Fruit fly (Drosophila melanogaster) whole organism, embryonic: Measurements from ENCODE around the gene Rrp5.
A peak's percentile ranks its signal among the peaks of the same experiment; 100 is the strongest.

Source experiments
- ATbp ChIP-seq: fragments of 200-800 bp; sonication (Bioruptor generic); optimal IDR thresholded peaks from 2 replicates; lab custom pipeline; 2017; ENCODE audit warnings: missing biosample characterization, mild to moderate bottlenecking, missing genetic modification characterization, missing genetic modification reagents
- Awh ChIP-seq: fragments of 200-800 bp; sonication (Bioruptor generic); IDR thresholded peaks from 2 replicates; pipeline ENCODE4, ENCODE4 v1.3.6; 2022; ENCODE audit warnings: missing biosample characterization, missing genetic modification characterization
- B-H1 ChIP-seq: fragments of 200-800 bp; sonication (Bioruptor generic); IDR thresholded peaks from 3 replicates; pipeline ENCODE4 v1.3.6; 2022; ENCODE audit warnings: missing biosample characterization, missing genetic modification characterization
- CG11093 ChIP-seq: fragments of 200-800 bp; sonication (Bioruptor generic); IDR thresholded peaks from 3 replicates; pipeline ENCODE4 v1.3.6; 2022; ENCODE audit warnings: missing biosample characterization, missing genetic modification characterization
- CG12071 ChIP-seq: fragments of 200-800 bp; sonication (Bioruptor generic); optimal IDR thresholded peaks from 3 replicates; lab custom pipeline; 2018; ENCODE audit warnings: missing biosample characterization, mild to moderate bottlenecking, missing genetic modification characterization
- CG12219 ChIP-seq: fragments of 200-800 bp; sonication (Bioruptor generic); optimal IDR thresholded peaks from 3 replicates; lab custom pipeline; 2018; ENCODE audit warnings: missing biosample characterization, mild to moderate bottlenecking, missing genetic modification characterization
- CG13287 ChIP-seq: fragments of 200-800 bp; sonication (Bioruptor generic); IDR thresholded peaks from 2 replicates; pipeline ENCODE4 v1.3.6; 2022; ENCODE audit warnings: missing biosample characterization, missing genetic modification characterization; ENCODE audit not compliant: partially characterized antibody
- CG15696 ChIP-seq: fragments of 200-800 bp; sonication (Bioruptor generic); optimal IDR thresholded peaks from 2 replicates; lab custom pipeline; 2019; ENCODE audit warnings: missing biosample characterization, mild to moderate bottlenecking, missing genetic modification characterization, moderate library complexity
- CG16813 ChIP-seq: fragments of 200-800 bp; sonication (Bioruptor generic); IDR thresholded peaks from 3 replicates; pipeline ENCODE4 v1.3.6; 2022; ENCODE audit warnings: missing biosample characterization, missing genetic modification characterization; ENCODE audit not compliant: partially characterized antibody
- CG17829 ChIP-seq: fragments of 200-800 bp; optimal IDR thresholded peaks from 2 replicates; lab custom pipeline; 2019; ENCODE audit warnings: missing biosample characterization, mild to moderate bottlenecking, missing genetic modification characterization, moderate library complexity
- CG30020 ChIP-seq: fragments of 200-800 bp; optimal IDR thresholded peaks from 2 replicates; lab custom pipeline; 2019; ENCODE audit warnings: missing biosample characterization, mild to moderate bottlenecking, missing genetic modification characterization, moderate library complexity
- CG31388 ChIP-seq: fragments of 200-800 bp; sonication (Bioruptor generic); optimal IDR thresholded peaks from 2 replicates; lab custom pipeline; 2016; ENCODE audit warnings: missing biosample characterization, missing genetic modification characterization
- CG33557 ChIP-seq: fragments of 200-800 bp; sonication (Bioruptor generic); optimal IDR thresholded peaks from 2 replicates; lab custom pipeline; 2019; ENCODE audit warnings: missing biosample characterization, mild to moderate bottlenecking, missing genetic modification characterization, moderate library complexity
- CG3995 ChIP-seq: fragments of 200-800 bp; sonication (Bioruptor generic); optimal IDR thresholded peaks from 3 replicates; lab custom pipeline; 2016; ENCODE audit warnings: missing biosample characterization, missing genetic modification characterization
- CG4730 ChIP-seq: fragments of 200-800 bp; sonication (Bioruptor generic); IDR thresholded peaks from 2 replicates; pipeline ENCODE4 v1.3.6; 2022; ENCODE audit warnings: missing biosample characterization, missing genetic modification characterization
- CG4854 ChIP-seq: fragments of 200-800 bp; sonication (Bioruptor generic); optimal IDR thresholded peaks from 2 replicates; lab custom pipeline; 2016; ENCODE audit warnings: missing biosample characterization, missing genetic modification characterization, inconsistent platforms
- CG7839 ChIP-seq: fragments of 200-800 bp; sonication (Bioruptor generic); optimal IDR thresholded peaks from 3 replicates; lab custom pipeline; 2018; ENCODE audit warnings: missing biosample characterization, mild to moderate bottlenecking, missing genetic modification characterization, moderate library complexity
- CG8478 ChIP-seq: fragments of >200 bp; optimal IDR thresholded peaks from 2 replicates; lab custom pipeline; 2018
- CG8924 ChIP-seq: fragments of 200-800 bp; optimal IDR thresholded peaks from 3 replicates; lab custom pipeline; 2019; ENCODE audit warnings: missing biosample characterization, mild to moderate bottlenecking, missing genetic modification characterization, moderate library complexity
- CG9437 ChIP-seq: fragments of 200-800 bp; sonication (Bioruptor generic); optimal IDR thresholded peaks from 2 replicates; lab custom pipeline; 2018; ENCODE audit warnings: missing biosample characterization, mild to moderate bottlenecking, missing genetic modification characterization
- CkIIα-i1 ChIP-seq: fragments of 200-800 bp; sonication (Bioruptor generic); IDR thresholded peaks from 2 replicates; pipeline ENCODE4 v1.3.6; 2022; ENCODE audit warnings: missing biosample characterization, missing genetic modification characterization
- Dref ChIP-seq: fragments of 200-800 bp; sonication (Bioruptor generic); IDR thresholded peaks from 2 replicates; pipeline ENCODE4 v1.3.6; 2022; ENCODE audit warnings: missing biosample characterization, missing genetic modification characterization
- HLH4C ChIP-seq: fragments of 200-800 bp; sonication (Bioruptor generic); IDR thresholded peaks from 3 replicates; pipeline ENCODE4 v1.3.6; 2022; ENCODE audit warnings: missing biosample characterization, missing genetic modification characterization; ENCODE audit not compliant: partially characterized antibody
- Hr39 ChIP-seq: fragments of >200 bp; optimal IDR thresholded peaks from 2 replicates; lab custom pipeline; 2017
- Max ChIP-seq: fragments of 200-800 bp; sonication (Bioruptor generic); optimal IDR thresholded peaks from 2 replicates; lab custom pipeline; 2016; ENCODE audit warnings: missing biosample characterization, mild to moderate bottlenecking, missing genetic modification characterization
- Mes4 ChIP-seq: fragments of 200-800 bp; sonication (Bioruptor generic); optimal IDR thresholded peaks from 2 replicates; lab custom pipeline; 2016; ENCODE audit warnings: missing biosample characterization, missing genetic modification characterization
- Scr ChIP-seq: fragments of 200-800 bp; sonication (Bioruptor generic); IDR thresholded peaks from 2 replicates; pipeline ENCODE4 v1.3.6; 2022; ENCODE audit warnings: missing biosample characterization, missing genetic modification characterization; ENCODE audit not compliant: partially characterized antibody
- Side ChIP-seq: fragments of 200-800 bp; sonication (Bioruptor generic); optimal IDR thresholded peaks from 2 replicates; lab custom pipeline; 2016; ENCODE audit warnings: missing biosample characterization, missing genetic modification characterization
- Ssrp ChIP-seq: fragments of 200-800 bp; sonication (Bioruptor generic); optimal IDR thresholded peaks from 2 replicates; lab custom pipeline; 2018; ENCODE audit warnings: missing biosample characterization, mild to moderate bottlenecking, missing genetic modification characterization, moderate library complexity
- Taf1 ChIP-seq: fragments of 200-800 bp; sonication (Bioruptor generic); IDR thresholded peaks from 2 replicates; pipeline ENCODE4 v1.3.6; 2022; ENCODE audit warnings: missing biosample characterization, missing genetic modification characterization
- YL-1 ChIP-seq: fragments of 200-800 bp; sonication (Bioruptor generic); optimal IDR thresholded peaks from 3 replicates; lab custom pipeline; 2017; ENCODE audit warnings: missing biosample characterization, mild to moderate bottlenecking, missing genetic modification characterization
- ac ChIP-seq: fragments of 200-800 bp; sonication (Bioruptor generic); optimal IDR thresholded peaks from 3 replicates; lab custom pipeline; 2017; ENCODE audit warnings: missing biosample characterization, mild to moderate bottlenecking, missing genetic modification characterization
- cas ChIP-seq: fragments of 200-800 bp; sonication (Bioruptor generic); IDR thresholded peaks from 2 replicates; pipeline ENCODE4 v1.3.6; 2022; ENCODE audit warnings: missing biosample characterization, missing genetic modification characterization
- emc ChIP-seq: fragments of 200-800 bp; sonication (Bioruptor generic); optimal IDR thresholded peaks from 2 replicates; lab custom pipeline; 2016; ENCODE audit warnings: missing biosample characterization, missing genetic modification characterization
- ems ChIP-seq: fragments of 200-800 bp; sonication (Bioruptor generic); optimal IDR thresholded peaks from 3 replicates; lab custom pipeline; 2016; ENCODE audit warnings: missing biosample characterization, missing genetic modification characterization
- esg ChIP-seq: fragments of 200-800 bp; sonication (Bioruptor generic); conservative IDR thresholded peaks from 2 replicates; pipeline ENCODE4 v1.3.6; 2022; ENCODE audit warnings: missing biosample characterization, missing genetic modification characterization
- gem ChIP-seq: fragments of 200-800 bp; sonication (Bioruptor generic); optimal IDR thresholded peaks from 2 replicates; lab custom pipeline; 2019; ENCODE audit warnings: missing biosample characterization, mild to moderate bottlenecking, missing genetic modification characterization, moderate library complexity
- gfzf ChIP-seq: fragments of 200-800 bp; sonication (Bioruptor generic); optimal IDR thresholded peaks from 2 replicates; lab custom pipeline; 2016; ENCODE audit warnings: missing biosample characterization, mild to moderate bottlenecking, missing genetic modification characterization, moderate library complexity
- hkb ChIP-seq, 2 experiments: fragments of 200-800 bp in 1 of 2; fragments of >200 bp in 1 of 2; sonication (Bioruptor generic) in 1 of 2; IDR thresholded peaks in 1 of 2; optimal IDR thresholded peaks in 1 of 2; 2 replicates each; pipeline versions ENCODE4 v1.3.6 to Lab custom; 2017 to 2022; ENCODE audit warnings: missing biosample characterization in 1 of 2, missing genetic modification characterization in 1 of 2
- hth ChIP-seq: fragments of >200 bp; optimal IDR thresholded peaks from 2 replicates; lab custom pipeline; 2017; ENCODE audit warnings: inconsistent platforms
- insv ChIP-seq, 2 experiments: fragments of 200-800 bp; sonication (Bioruptor generic); optimal IDR thresholded peaks; 3 replicates each; lab custom pipeline; 2016 to 2018; ENCODE audit warnings: missing biosample characterization in 2 of 2, missing genetic modification characterization in 2 of 2
- lilli ChIP-seq: fragments of 200-800 bp; sonication (Bioruptor generic); optimal IDR thresholded peaks from 3 replicates; lab custom pipeline; 2016; ENCODE audit warnings: missing biosample characterization, missing genetic modification characterization
- lola ChIP-seq, 3 experiments: fragments of >200 bp in 2 of 3; fragments of 200-800 bp in 1 of 3; sonication (Bioruptor generic) in 1 of 3; optimal IDR thresholded peaks; 2 replicates each; lab custom pipeline; 2017 to 2019; ENCODE audit warnings: missing biosample characterization in 3 of 3, missing genetic modification characterization in 3 of 3, mild to moderate bottlenecking in 1 of 3, moderate library complexity in 1 of 3
- mam ChIP-seq: fragments of 200-800 bp; sonication (Bioruptor generic); optimal IDR thresholded peaks from 3 replicates; lab custom pipeline; 2016; ENCODE audit warnings: missing biosample characterization, missing genetic modification characterization
- nau ChIP-seq: fragments of 200-800 bp; sonication (Bioruptor generic); optimal IDR thresholded peaks from 3 replicates; lab custom pipeline; 2017; ENCODE audit warnings: missing biosample characterization, mild to moderate bottlenecking, missing genetic modification characterization, missing genetic modification reagents
- nom ChIP-seq: fragments of 200-800 bp; sonication (Bioruptor generic); optimal IDR thresholded peaks from 2 replicates; lab custom pipeline; 2017; ENCODE audit warnings: missing biosample characterization, missing genetic modification characterization, mild to moderate bottlenecking, moderate library complexity, missing genetic modification reagents
- pho ChIP-seq: fragments of 200-800 bp; sonication (Bioruptor generic); optimal IDR thresholded peaks from 2 replicates; lab custom pipeline; 2016; ENCODE audit warnings: missing biosample characterization, missing genetic modification characterization
- so ChIP-seq: fragments of 200-800 bp; sonication (Bioruptor generic); IDR thresholded peaks from 3 replicates; pipeline ENCODE4 v1.3.6; 2022; ENCODE audit warnings: missing biosample characterization, missing genetic modification characterization
- tin ChIP-seq: fragments of 200-800 bp; sonication (Bioruptor generic); optimal IDR thresholded peaks from 3 replicates; lab custom pipeline; 2016; ENCODE audit warnings: missing biosample characterization, missing genetic modification characterization
- toy ChIP-seq: fragments of 200-800 bp; sonication (Bioruptor generic); IDR thresholded peaks from 2 replicates; pipeline ENCODE4 v1.3.6; 2022; ENCODE audit warnings: missing biosample characterization, missing genetic modification characterization
- trh ChIP-seq: fragments of 200-800 bp; sonication (Bioruptor generic); optimal IDR thresholded peaks from 2 replicates; lab custom pipeline; 2016; ENCODE audit warnings: missing biosample characterization, missing genetic modification characterization
- ttk ChIP-seq: fragments of 200-800 bp; sonication (Bioruptor generic); IDR thresholded peaks from 2 replicates; pipeline ENCODE4 v2.1.2; 2022; ENCODE audit warnings: missing biosample characterization, missing genetic modification characterization

The Rrp5 gene

DNA sequence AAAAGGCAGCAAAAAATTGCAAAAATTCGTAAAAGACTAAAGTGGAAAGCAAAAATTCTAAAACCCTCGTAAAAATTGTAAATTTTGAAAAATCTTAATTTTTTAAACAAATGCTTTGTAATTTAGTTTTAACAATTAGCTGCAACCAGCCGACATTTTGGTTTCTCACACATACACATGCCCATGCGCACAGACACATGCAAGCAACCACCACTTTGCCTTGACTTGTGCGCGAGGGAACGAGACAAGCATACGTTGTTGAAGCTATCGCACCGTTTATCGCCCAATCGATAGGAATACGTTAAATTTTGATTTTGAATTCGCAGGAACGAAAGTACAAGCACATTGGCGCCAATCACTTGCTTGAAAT lies 12.8 kb downstream of the Rrp5 start (continued):
- TF ChIP-seq CG13287 (GFP tag; lab: Robert Waterston, UW) (peak; percentile 79), CG7839 (tag; lab: Kevin White, UChicago) (no peak), Hr39 (lab: Kevin White, UChicago) (no peak), CG11093 (GFP tag; lab: Robert Waterston, UW) (no peak), CG33557 (no peak), toy (GFP tag; lab: Robert Waterston, UW) (no peak), CG8478 (lab: Kevin White, UChicago) (peak; percentile 88), CG15696 (no peak), CG4854 (no peak), mam (GFP tag; lab: Kevin White, UChicago) (no peak), CG4730 (GFP tag; lab: Robert Waterston, UW) (no peak), CG3995 (GFP tag; lab: Kevin White, UChicago) (no peak), CG12219 (GFP tag; lab: Kevin White, UChicago) (no peak), ATbp (GFP tag; lab: Kevin White, UChicago) (no peak), YL-1 (GFP tag; lab: Kevin White, UChicago) (peak; percentile 83), gem (tag; lab: Kevin White, UChicago) (no peak), Ssrp (tag; lab: Kevin White, UChicago) (no peak), cas (no peak), hth (lab: Kevin White, UChicago) (no peak), HLH4C (GFP tag; lab: Robert Waterston, UW) (peak; percentile 66), CG12071 (GFP tag; lab: Kevin White, UChicago) (no peak), B-H1 (GFP tag; lab: Robert Waterston, UW) (no peak), emc (no peak), pho (GFP tag; lab: Kevin White, UChicago) (no peak), insv (GFP tag; optimal IDR thresholded peaks at IDR 0.05; lab: Kevin White, UChicago) (no peak), CG8924 (tag; lab: Kevin White, UChicago) (peak; percentile 88), CG9437 (no peak), gfzf (GFP tag; lab: Kevin White, UChicago) (peak; percentile 13), ems (no peak), hkb (optimal IDR thresholded peaks at IDR 0.05; lab: Kevin White, UChicago) (no peak), hkb (GFP tag; IDR thresholded peaks at IDR 0.05; lab: Robert Waterston, UW) (peak; percentile 27; the same call in 1 of the 2 replicates), lola (GFP tag; optimal IDR thresholded peaks at IDR 0.05; lab: Kevin White, UChicago) (no peak), Mes4 (GFP tag; lab: Kevin White, UChicago) (no peak), CG30020 (no peak), ttk (GFP tag; lab: Robert Waterston, UW) (no peak), trh (GFP tag; lab: Kevin White, UChicago) (no peak), so (GFP tag; lab: Robert Waterston, UW) (no peak), Scr (peak; percentile 68), esg (GFP tag; lab: Robert Waterston, UW) (no peak), Awh (GFP tag; lab: Robert Waterston, UW) (no peak), CG17829 (tag; lab: Kevin White, UChicago) (peak; percentile 28), CG31388 (GFP tag; lab: Kevin White, UChicago) (no peak), ac (GFP tag; lab: Kevin White, UChicago) (no peak), CG16813 (GFP tag; lab: Robert Waterston, UW) (peak; percentile 57), Side (GFP tag; lab: Kevin White, UChicago) (peak; percentile 1), nom (GFP tag; lab: Kevin White, UChicago) (no peak), nau (GFP tag; lab: Kevin White, UChicago) (no peak), Taf1 (GFP tag; lab: Robert Waterston, UW) (no peak), CkIIα-i1 (GFP tag; lab: Robert Waterston, UW) (no peak), Max (GFP tag; lab: Kevin White, UChicago) (no peak), lilli (GFP tag; lab: Kevin White, UChicago) (no peak), Dref (peak; percentile 87), tin (no peak)
